Worm (Caenorhabditis elegans) whole organism, midembryonic: ENCODE data around the gene exc-7.

Experiments used
- T22C8.4 ChIP-seq: fragments of 200-800 bp; sonication (Bioruptor generic); IDR thresholded peaks from 2 replicates; pipeline ENCODE4 v1.3.6; 2022; ENCODE audit warnings: missing genetic modification characterization, missing compliant biosample characterization
- cog-1 ChIP-seq: sonication (generic microtip); optimal IDR thresholded peaks from 2 replicates; lab custom pipeline; 2016; ENCODE audit warnings: missing genetic modification characterization, missing compliant biosample characterization
- flt-1 ChIP-seq: fragments of 200-800 bp; sonication (Bioruptor generic); IDR thresholded peaks from 2 replicates; pipeline ENCODE4 v1.3.6; 2022; ENCODE audit warnings: missing genetic modification characterization, missing compliant biosample characterization
- klf-2 ChIP-seq: fragments of 200-800 bp; sonication (Bioruptor generic); conservative IDR thresholded peaks from 2 replicates; pipeline ENCODE4 v1.3.6; 2022; ENCODE audit warnings: missing genetic modification reagents, missing genetic modification characterization, missing compliant biosample characterization
- med-1 ChIP-seq: sonication (generic microtip); optimal IDR thresholded peaks from 2 replicates; lab custom pipeline; 2017; ENCODE audit warnings: missing genetic modification characterization, mild to moderate bottlenecking, missing compliant biosample characterization, antibody characterized with exemption, missing genetic modification reagents; ENCODE audit not compliant: insufficient read depth
- ref-1 ChIP-seq: fragments of 200-800 bp; sonication (Bioruptor generic); conservative IDR thresholded peaks from 2 replicates; pipeline ENCODE4 v1.3.6; 2022; ENCODE audit warnings: missing genetic modification reagents, missing genetic modification characterization, missing compliant biosample characterization
- tab-1 ChIP-seq: fragments of 200-800 bp; sonication (Bioruptor generic); IDR thresholded peaks from 2 replicates; pipeline ENCODE4 v1.3.6; 2022; ENCODE audit warnings: missing genetic modification characterization, missing compliant biosample characterization
- ztf-23 ChIP-seq: fragments of 200-800 bp; sonication (Bioruptor generic); IDR thresholded peaks from 2 replicates; pipeline ENCODE4 v1.3.6; 2022; ENCODE audit warnings: missing genetic modification reagents, missing genetic modification characterization, missing compliant biosample characterization
- ztf-29 ChIP-seq: fragments of 200-800 bp; sonication (Bioruptor generic); IDR thresholded peaks from 2 replicates; pipeline ENCODE4 v1.3.6; 2022; ENCODE audit warnings: missing genetic modification reagents, missing genetic modification characterization, missing compliant biosample characterization

DNA sequence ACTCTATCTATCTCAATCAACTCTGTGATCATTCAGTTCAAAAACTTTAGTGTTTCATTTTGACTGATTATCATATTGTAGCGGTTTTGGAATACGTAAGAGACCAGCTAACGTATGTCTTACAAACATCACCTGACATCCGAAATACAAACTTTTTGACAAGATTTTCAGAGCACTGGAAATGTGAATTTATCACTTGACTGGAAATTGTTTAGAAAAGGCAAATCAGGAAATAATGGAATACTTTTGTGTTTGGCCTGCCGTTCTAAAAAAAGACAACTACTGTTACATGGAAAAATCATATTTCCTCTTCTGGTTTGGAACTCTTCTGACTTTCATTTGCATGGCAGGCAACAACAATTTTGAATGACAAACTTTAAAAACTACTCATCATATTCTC is 24.2 kb upstream of the exc-7 start, which contains the start of gene F35H8.12:
- TF ChIP-seq ztf-29 (GFP tag; lab: Robert Waterston, UW), result no peak
- TF ChIP-seq tab-1 (GFP tag; lab: Robert Waterston, UW), result no peak
- TF ChIP-seq T22C8.4, result no peak
- no peak for TF ChIP-seq flt-1 (GFP tag; lab: Robert Waterston, UW)
- no peak for TF ChIP-seq ref-1
- no peak for TF ChIP-seq med-1 (GFP tag; lab: Kevin White, UChicago)
- TF ChIP-seq cog-1, result no peak
- TF ChIP-seq klf-2 (GFP tag; lab: Robert Waterston, UW), result no peak
- no peak for TF ChIP-seq ztf-23 (GFP tag; lab: Robert Waterston, UW)
